Worm (Caenorhabditis elegans): ENCODE measurements around the gene T03F6.4.
A peak's percentile ranks its signal among the peaks of the same experiment; 100 is the strongest.

The T03F6.4 gene

ce11 chrIII:13377249-13377648 lies 8.7 kb upstream of the T03F6.4 start:
- TF ChIP-seq nfyb-1 (GFP tag; IDR thresholded peaks at IDR 0.05) (peak; percentile 71; the same call in 1 of the 2 replicates), hmg-1.2 (GFP tag; IDR thresholded peaks at IDR 0.05) (peak; percentile 91), B0336.3 (GFP tag; IDR thresholded peaks at IDR 0.05) (no peak; the same call in 1 of the 2 replicates), lin-35 (GFP tag; optimal IDR thresholded peaks at IDR 0.05) (peak in 1 of 3 experiments; percentile 53), K12H6.12 (tag; optimal IDR thresholded peaks at IDR 0.05) (peak; percentile 14), mes-4 (tag; optimal IDR thresholded peaks at IDR 0.05) (no peak), lin-40 (tag; optimal IDR thresholded peaks at IDR 0.05) (peak; percentile 64), let-607 (tag; optimal IDR thresholded peaks at IDR 0.05) (peak in 1 of 2 experiments; percentile 52), cebp-1 (GFP tag; IDR thresholded peaks at IDR 0.05) (peak; percentile 23; the same call in 1 of the 2 replicates), cebp-1 (tag; optimal IDR thresholded peaks at IDR 0.05) (no peak), attf-5 (GFP tag; optimal IDR thresholded peaks at IDR 0.05) (peak; percentile 71), nhr-80 (tag; optimal IDR thresholded peaks at IDR 0.05) (peak; percentile 91), lin-54 (GFP tag; optimal IDR thresholded peaks at IDR 0.05) (peak; percentile 33), snpc-4 (GFP tag; optimal IDR thresholded peaks at IDR 0.05) (no peak), snpc-4 (tag; optimal IDR thresholded peaks at IDR 0.05) (peak in 1 of 4 experiments; percentile 15), K11D2.4 (GFP tag; IDR thresholded peaks at IDR 0.05) (peak; percentile 72), zim-3 (tag; optimal IDR thresholded peaks at IDR 0.05) (no peak), T26A5.8 (tag; optimal IDR thresholded peaks at IDR 0.05) (no peak), tbp1 (GFP tag; optimal IDR thresholded peaks at IDR 0.05) (peak; percentile 6), die-1 (tag; optimal IDR thresholded peaks at IDR 0.05) (no peak), mcd-1 (GFP tag; IDR thresholded peaks at IDR 0.05) (peak; percentile 49; the same call in 1 of the 2 replicates), F57C9.4 (tag; optimal IDR thresholded peaks at IDR 0.05) (no peak), efl-1 (GFP tag; optimal IDR thresholded peaks at IDR 0.05) (no peak), ztf-18 (tag; optimal IDR thresholded peaks at IDR 0.05) (peak; percentile 61)

ce11 chrIII:13378242-13378641 lies 7.7 kb upstream of the T03F6.4 start, which contains the start of gene T03F6.10:
TSS of gene T03F6.10 (minus strand) at chrIII:13378342.
- TF ChIP-seq F57C9.4 (tag; optimal IDR thresholded peaks at IDR 0.05): no peak
- 0 out of 2 replicates have a peak, but pooled peaks have one; percentile 29 for TF ChIP-seq cebp-2 (GFP tag; IDR thresholded peaks at IDR 0.05)

ce11 chrIII:13380196-13380595 lies 5.8 kb upstream of the T03F6.4 start, which contains the start of gene T03F6.6:
TSS of gene T03F6.6 (minus strand) at chrIII:13380296.
- TF ChIP-seq somi-1 (GFP tag; optimal IDR thresholded peaks at IDR 0.05): no peak

ce11 chrIII:13380881-13381280 lies 5.1 kb upstream of the T03F6.4 start:
- no peak for TF ChIP-seq aptf-2 (GFP tag; conservative IDR thresholded peaks at IDR 0.05)
- TF ChIP-seq C17E4.6 (GFP tag; IDR thresholded peaks at IDR 0.05): no peak
- no peak for TF ChIP-seq cebp-2 (GFP tag; IDR thresholded peaks at IDR 0.05)
- no peak for TF ChIP-seq ztf-22 (GFP tag; optimal IDR thresholded peaks at IDR 0.05)
- TF ChIP-seq dpff-1 (tag; optimal IDR thresholded peaks at IDR 0.05): no peak
- no peak for TF ChIP-seq ztf-25 (GFP tag; IDR thresholded peaks at IDR 0.05)
- TF ChIP-seq rec-8 (tag; optimal IDR thresholded peaks at IDR 0.05): no peak
- TF ChIP-seq B0336.3 (GFP tag; IDR thresholded peaks at IDR 0.05): no peak
- no peak for TF ChIP-seq chd-7 (tag; optimal IDR thresholded peaks at IDR 0.05)
- no peak for TF ChIP-seq hsf-1 (GFP tag; IDR thresholded peaks at IDR 0.05)
- no peak for TF ChIP-seq tbx-9 (tag; optimal IDR thresholded peaks at IDR 0.05; ENCODE audit: borderline replicate concordance)
- no peak for TF ChIP-seq Y53G8AR.9 (GFP tag; conservative IDR thresholded peaks at IDR 0.05)
- TF ChIP-seq ccch-3 (GFP tag; optimal IDR thresholded peaks at IDR 0.05): no peak
- no peak for TF ChIP-seq ZK185.1 (tag; optimal IDR thresholded peaks at IDR 0.05; ENCODE audit: poor library complexity, severe bottlenecking)
- no peak for TF ChIP-seq ceh-58 (GFP tag; IDR thresholded peaks at IDR 0.05)
- no peak for TF ChIP-seq hlh-26 (GFP tag; conservative IDR thresholded peaks at IDR 0.05)

All from whole organism, young adult.